Worm (Caenorhabditis elegans) whole organism, L1 larva: ENCODE results near the gene srg-50.

Experiments used
- blmp-1 ChIP-seq: fragments of 150-350 bp; optimal IDR thresholded peaks from 2 replicates; lab custom pipeline; 2014; ENCODE audit warnings: missing biosample characterization, missing genetic modification characterization
- egl-27 ChIP-seq, 2 experiments: fragments of 150-350 bp in 1 of 2; sonication (generic microtip); optimal IDR thresholded peaks; 3 replicates each; lab custom pipeline; 2017 to 2018; ENCODE audit warnings: missing biosample characterization in 2 of 2, missing genetic modification characterization in 2 of 2, missing genetic modification reagents in 2 of 2
- lin-13 ChIP-seq: fragments of 150-350 bp; optimal IDR thresholded peaks from 2 replicates; lab custom pipeline; 2014; ENCODE audit warnings: missing biosample characterization, missing genetic modification reagents, missing genetic modification characterization
- nhr-11 ChIP-seq: fragments of 150-350 bp; optimal IDR thresholded peaks from 2 replicates; lab custom pipeline; 2014; ENCODE audit warnings: missing biosample characterization, missing genetic modification characterization
- nhr-90 ChIP-seq: sonication (generic microtip); optimal IDR thresholded peaks from 2 replicates; lab custom pipeline; 2016; ENCODE audit warnings: mild to moderate bottlenecking, missing genetic modification characterization, missing compliant biosample characterization; ENCODE audit not compliant: poor library complexity

DNA sequence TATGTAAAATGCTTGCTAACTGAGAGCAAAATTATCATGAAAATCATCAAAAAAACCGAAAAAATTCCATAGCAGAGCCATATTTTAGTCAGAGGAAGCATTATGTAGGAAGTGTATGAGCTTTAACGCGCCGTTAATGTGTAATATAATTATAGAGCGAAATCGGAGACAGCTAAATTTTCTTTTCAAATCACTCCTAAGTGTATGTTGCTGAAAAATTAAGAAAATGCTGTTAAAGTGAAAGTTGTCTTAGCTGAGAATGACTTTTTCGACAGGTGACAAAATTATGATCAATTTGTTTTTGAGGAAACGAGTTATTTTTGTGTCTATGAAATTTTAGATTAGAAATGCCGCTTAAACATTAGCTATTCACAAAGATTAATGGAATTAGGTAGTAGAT, at the start of gene srg-50:
- TF ChIP-seq nhr-11 (tag; lab: Kevin White, UChicago) (no peak), nhr-90 (tag; lab: Kevin White, UChicago) (no peak), egl-27 (tag; optimal IDR thresholded peaks at IDR 0.05; lab: Kevin White, UChicago) (no peak), blmp-1 (tag; lab: Kevin White, UChicago) (no peak), lin-13 (GFP tag; lab: Kevin White, UChicago) (no peak)
